Worm (Caenorhabditis elegans) whole organism, L4 larva: ENCODE data around the gene Y38A10A.7.
A peak's percentile ranks its signal among the peaks of the same experiment; 100 is the strongest.

ENCODE experiments used
- F26F4.8 ChIP-seq: fragments of 200-800 bp; sonication (Bioruptor generic); conservative IDR thresholded peaks from 2 replicates; pipeline ENCODE4 v1.3.6; 2022; ENCODE audit warnings: missing genetic modification characterization, missing compliant biosample characterization
- F37D6.2 ChIP-seq: sonication (generic microtip); optimal IDR thresholded peaks from 2 replicates; lab custom pipeline; 2016; ENCODE audit warnings: mild to moderate bottlenecking, missing genetic modification characterization, missing compliant biosample characterization
- R02D3.7 ChIP-seq: fragments of 150-350 bp; sonication (generic microtip); optimal IDR thresholded peaks from 3 replicates; lab custom pipeline; 2014; ENCODE audit warnings: missing biosample characterization, missing genetic modification characterization
- T20F7.1 ChIP-seq: fragments of 200-800 bp; sonication (Bioruptor generic); optimal IDR thresholded peaks from 2 replicates; lab custom pipeline; 2018; ENCODE audit warnings: mild to moderate bottlenecking, missing genetic modification characterization, missing compliant biosample characterization
- T26A8.4 ChIP-seq: fragments of 200-800 bp; sonication (Bioruptor generic); IDR thresholded peaks from 2 replicates; pipeline ENCODE4 v1.3.6; 2022; ENCODE audit warnings: missing genetic modification characterization, missing compliant biosample characterization
- Y105C5A.15 ChIP-seq: fragments of 200-800 bp; sonication (Bioruptor generic); IDR thresholded peaks from 2 replicates; pipeline ENCODE4 v1.3.6; 2022; ENCODE audit warnings: missing genetic modification characterization, missing compliant biosample characterization
- Y48G9A.11 ChIP-seq: fragments of 200-800 bp; sonication (Bioruptor generic); IDR thresholded peaks from 2 replicates; pipeline ENCODE4 v1.3.6; 2022; ENCODE audit warnings: missing genetic modification reagents, missing genetic modification characterization, missing compliant biosample characterization
- ZK337.2 ChIP-seq: fragments of 200-800 bp; sonication (Bioruptor generic); IDR thresholded peaks from 2 replicates; pipeline ENCODE4 v1.3.6; 2022; ENCODE audit warnings: missing genetic modification reagents, missing genetic modification characterization, missing compliant biosample characterization
- aha-1 ChIP-seq: fragments of 150-350 bp; peaks from one replicate; lab custom pipeline; 2014; ENCODE audit warnings: missing biosample characterization, missing genetic modification characterization
- ama-1 ChIP-seq: fragments of 150-350 bp; optimal IDR thresholded peaks from 2 replicates; lab custom pipeline; 2014; ENCODE audit warnings: inconsistent platforms, mixed read lengths
- arid-1 ChIP-seq: fragments of 200-800 bp; sonication (Bioruptor generic); conservative IDR thresholded peaks from 2 replicates; pipeline ENCODE4 v1.3.6; 2022; ENCODE audit warnings: missing genetic modification reagents, missing genetic modification characterization, missing compliant biosample characterization
- ceh-44 ChIP-seq: fragments of 200-800 bp; sonication (Bioruptor generic); IDR thresholded peaks from 2 replicates; pipeline ENCODE4 v1.3.6; 2022; ENCODE audit warnings: missing genetic modification reagents, missing genetic modification characterization, missing compliant biosample characterization
- ceh-62 ChIP-seq: sonication (generic microtip); optimal IDR thresholded peaks from 2 replicates; lab custom pipeline; 2017; ENCODE audit warnings: missing biosample characterization, missing genetic modification characterization
- cey-2 ChIP-seq: sonication (generic microtip); optimal IDR thresholded peaks from 3 replicates; lab custom pipeline; 2017; ENCODE audit warnings: missing genetic modification characterization, mild to moderate bottlenecking, missing compliant biosample characterization, antibody characterized with exemption, borderline replicate concordance; ENCODE audit not compliant: insufficient read depth
- daf-12 ChIP-seq: fragments of 150-350 bp; optimal IDR thresholded peaks from 2 replicates; lab custom pipeline; 2014; ENCODE audit warnings: missing biosample characterization, missing genetic modification reagents, missing genetic modification characterization
- daf-16 ChIP-seq, 3 experiments: sonication (generic microtip); optimal IDR thresholded peaks; 2 replicates each; lab custom pipeline; 2016 to 2017; ENCODE audit warnings: missing genetic modification characterization in 3 of 3, missing genetic modification reagents in 3 of 3, mild to moderate bottlenecking in 2 of 3, missing compliant biosample characterization in 2 of 3, missing biosample characterization in 1 of 3, moderate library complexity in 1 of 3
- daf-19 ChIP-seq: fragments of 200-800 bp; sonication (Bioruptor generic); conservative IDR thresholded peaks from 2 replicates; pipeline ENCODE4 v1.3.6; 2022; ENCODE audit warnings: missing genetic modification characterization, missing compliant biosample characterization
- daf-8 ChIP-seq: fragments of 200-800 bp; sonication (Bioruptor generic); IDR thresholded peaks from 2 replicates; pipeline ENCODE4 v1.3.6; 2022; ENCODE audit warnings: missing genetic modification characterization, missing compliant biosample characterization
- dmd-6 ChIP-seq: fragments of 200-800 bp; sonication (Bioruptor generic); IDR thresholded peaks from 2 replicates; pipeline ENCODE4 v1.3.6; 2022; ENCODE audit warnings: missing genetic modification reagents, missing genetic modification characterization, missing compliant biosample characterization
- duxl-1 ChIP-seq: sonication (generic microtip); optimal IDR thresholded peaks from 2 replicates; lab custom pipeline; 2016; ENCODE audit warnings: mild to moderate bottlenecking, missing genetic modification characterization, moderate library complexity, missing compliant biosample characterization; ENCODE audit not compliant: poor library complexity
- dve-1 ChIP-seq: sonication (generic microtip); optimal IDR thresholded peaks from 2 replicates; lab custom pipeline; 2017; ENCODE audit warnings: antibody characterized with exemption, mild to moderate bottlenecking, missing genetic modification characterization, missing compliant biosample characterization; ENCODE audit not compliant: insufficient read depth
- egl-27 ChIP-seq: sonication (generic microtip); optimal IDR thresholded peaks from 3 replicates; lab custom pipeline; 2017; ENCODE audit warnings: missing biosample characterization, missing genetic modification reagents, missing genetic modification characterization
- fkh-10 ChIP-seq: fragments of 150-350 bp; optimal IDR thresholded peaks from 2 replicates; lab custom pipeline; 2014; ENCODE audit warnings: missing biosample characterization, missing genetic modification reagents, missing genetic modification characterization
- fos-1 ChIP-seq: fragments of 150-350 bp; optimal IDR thresholded peaks from 2 replicates; lab custom pipeline; 2014; ENCODE audit warnings: missing biosample characterization, missing genetic modification characterization
- gei-8 ChIP-seq: fragments of 200-800 bp; sonication (Bioruptor generic); optimal IDR thresholded peaks from 2 replicates; lab custom pipeline; 2018; ENCODE audit warnings: mild to moderate bottlenecking, missing genetic modification characterization, missing compliant biosample characterization
- hif-1 ChIP-seq, 2 experiments: sonication (generic microtip); optimal IDR thresholded peaks; 2 replicates each; lab custom pipeline; 2016 to 2017; ENCODE audit warnings: missing compliant biosample characterization in 2 of 2, missing genetic modification characterization in 2 of 2, missing genetic modification reagents in 2 of 2, missing genotype in 2 of 2, mild to moderate bottlenecking in 1 of 2
- hlh-30 ChIP-seq: sonication (generic microtip); optimal IDR thresholded peaks from 2 replicates; lab custom pipeline; 2017; ENCODE audit warnings: antibody characterized with exemption, mild to moderate bottlenecking, missing genetic modification characterization, missing compliant biosample characterization; ENCODE audit not compliant: insufficient read depth
- lin-13 ChIP-seq: fragments of 150-350 bp; optimal IDR thresholded peaks from 2 replicates; lab custom pipeline; 2014; ENCODE audit warnings: missing biosample characterization, missing genetic modification reagents, missing genetic modification characterization
- lin-29 ChIP-seq: fragments of 200-800 bp; sonication (Bioruptor generic); IDR thresholded peaks from 2 replicates; pipeline ENCODE4 v1.3.6; 2022; ENCODE audit warnings: missing genetic modification reagents, missing genetic modification characterization, missing compliant biosample characterization
- lin-39 ChIP-seq: fragments of 150-350 bp; optimal IDR thresholded peaks from 2 replicates; lab custom pipeline; 2014; ENCODE audit warnings: missing biosample characterization, missing genetic modification reagents, missing genetic modification characterization
- lsy-2 ChIP-seq, 2 experiments: fragments of 150-350 bp in 1 of 2; sonication (generic microtip) in 1 of 2; optimal IDR thresholded peaks; 2 replicates each; lab custom pipeline; 2014 to 2017; ENCODE audit warnings: missing biosample characterization in 2 of 2, missing genetic modification characterization in 2 of 2
- madf-5 ChIP-seq, 2 experiments: fragments of 200-800 bp; sonication (Bioruptor generic); IDR thresholded peaks; 2 replicates each; pipeline ENCODE4 v1.3.6; 2022; ENCODE audit warnings: missing compliant biosample characterization in 2 of 2, missing genetic modification characterization in 2 of 2
- mxl-2 ChIP-seq: fragments of 200-800 bp; sonication (Bioruptor generic); conservative IDR thresholded peaks from 2 replicates; pipeline ENCODE4 v1.3.6; 2022; ENCODE audit warnings: missing genetic modification reagents, missing genetic modification characterization, missing compliant biosample characterization
- nhr-10 ChIP-seq: fragments of 150-350 bp; optimal IDR thresholded peaks from 2 replicates; lab custom pipeline; 2014; ENCODE audit warnings: missing biosample characterization, missing genetic modification characterization
- nhr-111 ChIP-seq: fragments of 200-800 bp; sonication (Bioruptor generic); optimal IDR thresholded peaks from 2 replicates; lab custom pipeline; 2018; ENCODE audit warnings: mild to moderate bottlenecking, missing genetic modification characterization, missing compliant biosample characterization
- nhr-237 ChIP-seq: sonication (generic microtip); optimal IDR thresholded peaks from 2 replicates; lab custom pipeline; 2017; ENCODE audit warnings: missing biosample characterization, missing genetic modification characterization
- nhr-28 ChIP-seq: fragments of 150-350 bp; optimal IDR thresholded peaks from 2 replicates; lab custom pipeline; 2014; ENCODE audit warnings: missing biosample characterization, missing genetic modification characterization
- nhr-41 ChIP-seq: fragments of 200-800 bp; sonication (Bioruptor generic); IDR thresholded peaks from 2 replicates; pipeline ENCODE4 v1.3.6; 2022; ENCODE audit warnings: missing genetic modification reagents, missing genetic modification characterization, missing compliant biosample characterization
- nhr-42 ChIP-seq: fragments of 200-800 bp; sonication (Bioruptor generic); IDR thresholded peaks from 2 replicates; pipeline ENCODE4 v1.3.6; 2022; ENCODE audit warnings: missing genetic modification characterization, missing compliant biosample characterization
- nhr-6 ChIP-seq: fragments of 150-350 bp; optimal IDR thresholded peaks from 2 replicates; lab custom pipeline; 2014; ENCODE audit warnings: missing biosample characterization, missing genetic modification characterization
- pha-4 ChIP-seq, 2 experiments: fragments of 150-350 bp in 1 of 2; fragments of 200-800 bp in 1 of 2; sonication (Bioruptor generic) in 1 of 2; IDR thresholded peaks in 1 of 2; optimal IDR thresholded peaks in 1 of 2; 2 replicates each; pipeline versions ENCODE4 v1.3.6 to Lab custom; 2014 to 2022; ENCODE audit warnings: missing genetic modification characterization in 2 of 2, missing genetic modification reagents in 2 of 2, missing biosample characterization in 1 of 2, missing compliant biosample characterization in 1 of 2
- saeg-2 ChIP-seq: fragments of 200-800 bp; sonication (Bioruptor generic); IDR thresholded peaks from 2 replicates; pipeline ENCODE4 v1.3.6; 2022; ENCODE audit warnings: missing genetic modification reagents, missing genetic modification characterization, missing compliant biosample characterization
- skn-1 ChIP-seq: fragments of 150-350 bp; optimal IDR thresholded peaks from 2 replicates; lab custom pipeline; 2014; ENCODE audit warnings: missing biosample characterization, missing genetic modification characterization
- spr-1 ChIP-seq: sonication (generic microtip); optimal IDR thresholded peaks from 2 replicates; lab custom pipeline; 2016; ENCODE audit warnings: mild to moderate bottlenecking, missing genetic modification characterization, missing compliant biosample characterization
- spr-3 ChIP-seq: fragments of 200-800 bp; sonication (Bioruptor generic); optimal IDR thresholded peaks from 2 replicates; lab custom pipeline; 2018; ENCODE audit warnings: mild to moderate bottlenecking, missing genetic modification characterization, missing compliant biosample characterization
- unc-130 ChIP-seq: sonication (generic microtip); optimal IDR thresholded peaks from 2 replicates; lab custom pipeline; 2016; ENCODE audit warnings: missing genetic modification reagents, missing genetic modification characterization, missing compliant biosample characterization
- unc-62 ChIP-seq, 3 experiments: fragments of 150-350 bp in 1 of 3; sonication (generic microtip); optimal IDR thresholded peaks in 2 of 3; peaks in 1 of 3; 1 replicate in 1 of 3; 2 replicates in 2 of 3; lab custom pipeline; 2014 to 2017; ENCODE audit warnings: missing biosample characterization in 3 of 3, missing genetic modification characterization in 3 of 3, missing genetic modification reagents in 3 of 3, missing genotype in 1 of 3
- zfp-2 ChIP-seq: sonication (generic microtip); optimal IDR thresholded peaks from 2 replicates; lab custom pipeline; 2016; ENCODE audit warnings: mild to moderate bottlenecking, missing genetic modification characterization, missing compliant biosample characterization
- zip-2 ChIP-seq: fragments of 150-350 bp; optimal IDR thresholded peaks from 2 replicates; lab custom pipeline; 2014; ENCODE audit warnings: missing biosample characterization, missing genetic modification characterization
- ztf-7 ChIP-seq: fragments of 150-350 bp; optimal IDR thresholded peaks from 2 replicates; lab custom pipeline; 2014; ENCODE audit warnings: missing biosample characterization, missing genetic modification characterization

Y38A10A.7 gene

ce11 chrV:6107474-6107873 is 11.5 kb downstream of the Y38A10A.7 start, which contains the start of gene cwf-19L1 (continued):
- TF ChIP-seq mxl-2 (GFP tag; lab: Robert Waterston, UW) (no peak), spr-1 (no peak), madf-5 (GFP tag; IDR thresholded peaks at IDR 0.05; lab: Robert Waterston, UW) (no peak), hif-1 (tag; optimal IDR thresholded peaks at IDR 0.05; lab: Kevin White, UChicago) (peak in 1 of 2 experiments; percentile 74), fkh-10 (GFP tag; lab: Kevin White, UChicago) (no peak), Y48G9A.11 (GFP tag; lab: Robert Waterston, UW) (no peak), fos-1 (tag; lab: Kevin White, UChicago) (no peak), dve-1 (tag; lab: Kevin White, UChicago) (peak; percentile 53), spr-3 (GFP tag; lab: Kevin White, UChicago) (no peak), lin-39 (tag; lab: Kevin White, UChicago) (no peak), daf-12 (tag; lab: Kevin White, UChicago) (no peak), unc-130 (GFP tag; lab: Kevin White, UChicago) (peak; percentile 57), nhr-42 (no peak), nhr-10 (tag; lab: Kevin White, UChicago) (no peak), nhr-41 (GFP tag; lab: Robert Waterston, UW) (no peak), T20F7.1 (no peak), lin-29 (GFP tag; lab: Robert Waterston, UW) (no peak), nhr-28 (tag; lab: Kevin White, UChicago) (peak; percentile 15), hlh-30 (tag; lab: Kevin White, UChicago) (peak; percentile 42), Y105C5A.15 (GFP tag; lab: Robert Waterston, UW) (no peak), zip-2 (no peak), gei-8 (GFP tag; lab: Kevin White, UChicago) (no peak), egl-27 (tag; lab: Kevin White, UChicago) (no peak), ceh-62 (tag; lab: Kevin White, UChicago) (no peak), F26F4.8 (GFP tag; lab: Robert Waterston, UW) (no peak), nhr-237 (no peak), arid-1 (GFP tag; lab: Robert Waterston, UW) (no peak), T26A8.4 (GFP tag; lab: Robert Waterston, UW) (peak; percentile 38; the same call in 1 of the 2 replicates), cey-2 (no peak), dmd-6 (GFP tag; lab: Robert Waterston, UW) (0 out of 2 replicates have a peak, but pooled peaks have one; percentile 19), nhr-111 (GFP tag; lab: Kevin White, UChicago) (no peak), ztf-7 (no peak), ama-1 (no peak), lin-13 (GFP tag; lab: Kevin White, UChicago) (no peak), F37D6.2 (no peak), pha-4 (GFP tag; IDR thresholded peaks at IDR 0.05; lab: Robert Waterston, UW) (no peak), pha-4 (tag; optimal IDR thresholded peaks at IDR 0.05; lab: Kevin White, UChicago) (no peak), nhr-6 (peak; percentile 23), R02D3.7 (tag; lab: Kevin White, UChicago) (peak; percentile 63), daf-16 (GFP tag; optimal IDR thresholded peaks at IDR 0.05; lab: Kevin White, UChicago) (no peak), daf-16 (tag; optimal IDR thresholded peaks at IDR 0.05; lab: Kevin White, UChicago) (peak; percentile 48), duxl-1 (peak; percentile 46), saeg-2 (GFP tag; lab: Robert Waterston, UW) (no peak), unc-62 (GFP tag; optimal IDR thresholded peaks at IDR 0.05 in 1 of 2; lab: Kevin White, UChicago) (no peak), unc-62 (tag; optimal IDR thresholded peaks at IDR 0.05; lab: Kevin White, UChicago) (no peak), skn-1 (tag; lab: Kevin White, UChicago) (no peak), aha-1 (tag; lab: Kevin White, UChicago) (no peak), ZK337.2 (GFP tag; lab: Robert Waterston, UW) (0 out of 2 replicates have a peak, but pooled peaks have one; percentile 20), ceh-44 (GFP tag; lab: Robert Waterston, UW) (no peak), daf-19 (GFP tag; lab: Robert Waterston, UW) (no peak), daf-8 (GFP tag; lab: Robert Waterston, UW) (no peak), zfp-2 (tag; lab: Kevin White, UChicago) (no peak), lsy-2 (tag; optimal IDR thresholded peaks at IDR 0.05; lab: Kevin White, UChicago) (peak in 1 of 2 experiments; percentile 78)
